Worm (Caenorhabditis elegans): ENCODE measurements around the gene C05G5.2.

DNA sequence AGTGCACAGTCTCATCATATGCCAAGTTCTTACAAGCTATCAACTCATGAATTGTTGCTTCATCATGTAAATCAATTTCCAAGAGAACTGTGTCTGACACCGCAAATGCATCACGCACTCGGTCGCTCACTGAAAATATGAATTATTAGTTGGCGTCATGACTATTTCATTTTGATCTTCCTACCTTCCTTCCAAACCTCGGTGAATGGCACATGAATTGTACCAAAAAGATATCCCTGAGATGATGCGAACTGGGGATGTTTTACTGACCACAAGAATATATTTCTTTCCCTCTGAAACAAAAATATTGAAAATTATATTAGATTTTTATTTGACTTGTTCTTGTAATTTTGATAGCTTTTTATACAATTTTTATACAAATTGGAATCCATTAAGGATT is 13.1 kb downstream of the C05G5.2 start:
- TF ChIP-seq ama-1 (optimal IDR thresholded peaks at IDR 0.05) (no peak), sma-9 (GFP tag; optimal IDR thresholded peaks at IDR 0.05) (no peak), sma-9 (tag; optimal IDR thresholded peaks at IDR 0.05) (no peak), unc-55 (GFP tag; optimal IDR thresholded peaks at IDR 0.05) (no peak), R02D3.7 (tag; optimal IDR thresholded peaks at IDR 0.05) (no peak), nhr-11 (tag; optimal IDR thresholded peaks at IDR 0.05) (no peak), nhr-25 (tag; optimal IDR thresholded peaks at IDR 0.05) (no peak)
